Worm (Caenorhabditis elegans): ENCODE data around the gene F10C1.8.

Gene F10C1.8

ce11 chrII:5804288-5804687, 50.0 kb downstream of the F10C1.8 start:
- TF ChIP-seq W03F9.2 (tag; optimal IDR thresholded peaks at IDR 0.05) (no peak), him-1 (tag; optimal IDR thresholded peaks at IDR 0.05) (no peak), dao-5 (tag; optimal IDR thresholded peaks at IDR 0.05) (no peak)

- TF ChIP-seq W03F9.2 (tag; optimal IDR thresholded peaks at IDR 0.05) (no peak), dao-5 (tag; optimal IDR thresholded peaks at IDR 0.05) (no peak), him-1 (tag; optimal IDR thresholded peaks at IDR 0.05) (no peak)
Measured at ce11 chrII:5805303-5805702, 51.0 kb downstream of the F10C1.8 start, which contains the start of gene K05F1.10. K05F1.10 (minus strand) TSS chrII:5805473.

Data from whole organism, L4/young adult.